Fruit fly (Drosophila melanogaster): Measurements from ENCODE around the gene CG7518.

Gene CG7518

DNA sequence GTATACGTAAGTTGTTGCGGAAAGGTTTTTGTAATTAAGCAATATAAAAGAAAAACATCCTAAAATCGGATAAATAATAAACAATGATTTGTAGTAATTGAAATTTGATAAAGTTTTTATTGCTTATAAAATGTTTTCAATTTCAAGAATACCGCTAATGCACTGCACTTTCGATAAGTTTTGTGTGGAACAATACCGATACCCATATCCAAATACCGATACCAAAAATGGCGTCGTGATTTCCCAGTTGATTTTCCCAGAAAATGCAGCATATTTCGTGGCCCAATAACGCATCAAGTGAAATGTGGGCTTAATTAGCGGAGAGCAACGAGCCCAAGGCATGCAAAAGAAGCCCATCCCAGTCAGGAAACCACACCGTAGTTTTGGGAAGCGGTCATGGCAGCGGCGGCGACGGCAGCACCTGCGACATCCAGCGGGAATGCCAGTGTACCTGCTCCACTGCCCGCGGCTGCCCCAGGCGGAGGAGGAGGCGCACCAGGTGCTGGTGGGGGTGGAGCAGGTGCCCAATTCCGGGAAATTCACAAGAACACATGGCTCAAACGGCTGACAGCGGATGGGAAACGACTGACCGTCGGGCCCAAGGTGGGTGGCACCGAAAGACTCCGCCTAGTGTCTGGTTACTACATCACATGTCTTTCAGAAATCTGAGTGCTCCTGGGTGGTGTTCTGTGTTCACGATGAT is 11.9 kb upstream of the CG7518 start, which contains the start of gene CG31342:
Gene CG31342, plus strand, starts transcription at position 214 of the 703 bp plus-strand sequence.
- TF ChIP-seq ey (GFP tag; optimal IDR thresholded peaks at IDR 0.05), result peak; percentile 13
- TF ChIP-seq Rel (GFP tag; optimal IDR thresholded peaks at IDR 0.05), result no peak
- TF ChIP-seq Rel (tag; optimal IDR thresholded peaks at IDR 0.05), result peak; percentile 20
- no peak for TF ChIP-seq tai (GFP tag; optimal IDR thresholded peaks at IDR 0.05)
- no peak for TF ChIP-seq woc (GFP tag; optimal IDR thresholded peaks at IDR 0.05)
- no peak for TF ChIP-seq Mio (GFP tag; optimal IDR thresholded peaks at IDR 0.05)
- TF ChIP-seq h (GFP tag; optimal IDR thresholded peaks at IDR 0.05), result no peak

DNA sequence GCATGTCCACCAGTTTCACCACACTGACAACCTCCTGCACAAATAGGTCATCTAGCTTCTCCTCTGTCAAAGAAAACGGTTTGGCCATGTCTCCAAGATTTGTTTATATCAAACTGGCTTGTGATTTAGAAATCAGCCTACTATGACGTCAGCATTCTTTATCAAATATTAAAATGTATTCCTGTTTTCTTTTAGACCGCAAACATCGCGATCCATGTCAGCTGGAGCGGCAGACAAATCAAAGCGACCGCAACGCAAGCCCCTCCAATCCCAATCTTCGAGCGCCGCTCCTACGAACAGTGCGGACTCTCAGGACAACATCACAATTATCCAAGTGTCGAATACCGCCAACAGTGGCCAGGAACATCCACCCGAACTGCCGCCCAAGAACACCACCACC is 9.5 kb upstream of the CG7518 start, which contains the start of gene CG14383:
Gene CG14383, minus strand, starts transcription at position 101 of the 400 bp plus-strand sequence.
- TF ChIP-seq woc (GFP tag; optimal IDR thresholded peaks at IDR 0.05), result no peak
- TF ChIP-seq CrebA (GFP tag; optimal IDR thresholded peaks at IDR 0.05; ENCODE audit: borderline replicate concordance), result no peak
- no peak for TF ChIP-seq pan (optimal IDR thresholded peaks at IDR 0.05)
- no peak for TF ChIP-seq Myc (optimal IDR thresholded peaks at IDR 0.05)
- no peak for TF ChIP-seq Mio (GFP tag; optimal IDR thresholded peaks at IDR 0.05)
- TF ChIP-seq usp (GFP tag; optimal IDR thresholded peaks at IDR 0.05), result no peak
- TF ChIP-seq Hnf4 (GFP tag; optimal IDR thresholded peaks at IDR 0.05), result no peak
- no peak for TF ChIP-seq jim (GFP tag; optimal IDR thresholded peaks at IDR 0.05)
- no peak for TF ChIP-seq fru (GFP tag; optimal IDR thresholded peaks at IDR 0.05)
- no peak for TF ChIP-seq ey (GFP tag; optimal IDR thresholded peaks at IDR 0.05)
- TF ChIP-seq rgr (GFP tag; optimal IDR thresholded peaks at IDR 0.05), result no peak

DNA sequence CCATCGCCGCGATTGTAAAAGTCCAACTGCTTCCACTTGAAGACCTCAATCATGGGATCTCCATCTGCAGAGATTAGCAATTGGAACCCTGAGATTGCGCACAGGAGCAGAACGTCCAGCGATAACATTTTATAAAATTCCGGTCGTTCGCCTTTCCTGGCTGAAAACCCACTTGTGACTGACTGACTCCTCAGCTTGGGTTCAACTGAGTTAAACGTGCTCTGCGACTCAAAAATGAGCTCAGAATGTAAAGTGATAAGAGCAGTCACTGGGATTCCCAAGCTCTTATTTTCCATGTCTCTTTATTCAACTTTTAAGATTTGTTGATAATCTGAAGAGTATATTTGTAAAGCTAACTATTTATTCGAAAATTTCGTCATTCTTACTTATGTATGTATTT is 4.9 kb upstream of the CG7518 start, which contains the start of gene yellow-f:
Gene yellow-f, minus strand, starts transcription at position 184 of the 400 bp plus-strand sequence.
- TF ChIP-seq Dfd (GFP tag; optimal IDR thresholded peaks at IDR 0.05), result no peak
- TF ChIP-seq Rel (GFP tag; optimal IDR thresholded peaks at IDR 0.05), result no peak
- peak; percentile 88 for TF ChIP-seq Rel (tag; optimal IDR thresholded peaks at IDR 0.05)
- TF ChIP-seq CrebA (GFP tag; optimal IDR thresholded peaks at IDR 0.05; ENCODE audit: borderline replicate concordance), result no peak

DNA sequence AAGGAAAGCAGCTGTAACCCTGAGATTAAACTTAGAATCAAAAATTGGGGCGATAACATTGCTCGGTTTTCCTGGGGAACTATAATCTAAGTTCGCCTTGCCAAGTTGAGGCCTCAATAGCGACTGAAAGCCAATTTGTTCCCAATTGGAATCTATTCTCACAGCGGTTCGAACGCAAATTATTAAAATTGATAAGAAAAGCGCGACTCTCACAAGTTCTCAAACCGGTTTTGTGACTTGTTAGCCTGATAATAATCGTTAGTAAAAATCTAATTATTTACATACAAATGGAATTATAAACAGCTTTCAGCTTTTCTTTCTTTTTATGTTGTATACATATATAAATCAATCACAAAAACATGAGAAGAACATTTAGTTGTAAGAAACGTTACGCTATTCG is 2.8 kb upstream of the CG7518 start, which contains the start of gene yellow-f2:
Gene yellow-f2, minus strand, starts transcription at position 101 of the 400 bp plus-strand sequence.
- TF ChIP-seq HLH106 (tag; optimal IDR thresholded peaks at IDR 0.05) (no peak), woc (GFP tag; optimal IDR thresholded peaks at IDR 0.05) (no peak), Abd-B (GFP tag; optimal IDR thresholded peaks at IDR 0.05) (no peak), CG9705 (GFP tag; optimal IDR thresholded peaks at IDR 0.05) (no peak), psq (GFP tag; optimal IDR thresholded peaks at IDR 0.05) (no peak), Vsx2 (GFP tag; optimal IDR thresholded peaks at IDR 0.05; ENCODE audit: partially characterized antibody) (no peak), br (GFP tag; optimal IDR thresholded peaks at IDR 0.05) (no peak), h (GFP tag; optimal IDR thresholded peaks at IDR 0.05) (no peak), CG32264 (GFP tag; optimal IDR thresholded peaks at IDR 0.05) (no peak), jim (GFP tag; optimal IDR thresholded peaks at IDR 0.05) (no peak), Hr83 (GFP tag; optimal IDR thresholded peaks at IDR 0.05; ENCODE audit: poor library complexity, severe bottlenecking) (no peak)

DNA sequence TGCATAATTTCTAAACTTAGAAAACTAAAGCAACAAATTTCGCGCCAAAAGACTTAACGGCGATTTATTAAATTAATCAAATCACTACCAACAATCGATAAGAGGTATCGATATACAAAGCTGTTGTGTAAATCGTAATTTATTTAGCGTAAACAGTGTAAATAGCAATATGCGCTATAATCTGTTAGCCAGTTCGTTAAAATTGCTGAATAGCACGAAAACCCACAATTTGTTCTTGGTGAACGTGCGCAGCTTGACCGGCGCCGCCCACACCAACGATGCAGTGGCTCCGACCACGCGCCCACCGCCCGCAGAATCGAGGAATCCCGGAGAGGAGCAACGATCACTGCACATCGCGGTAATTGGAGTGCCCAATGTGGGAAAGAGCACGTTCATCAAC is 2.4 kb upstream of the CG7518 start, which contains the start of gene CG7488:
Gene CG7488, plus strand, starts transcription at position 99 of the 400 bp plus-strand sequence.
- TF ChIP-seq woc (GFP tag; optimal IDR thresholded peaks at IDR 0.05) (no peak), Abd-B (GFP tag; optimal IDR thresholded peaks at IDR 0.05) (no peak), OdsH (GFP tag; optimal IDR thresholded peaks at IDR 0.05) (no peak), tai (GFP tag; optimal IDR thresholded peaks at IDR 0.05) (no peak)

DNA sequence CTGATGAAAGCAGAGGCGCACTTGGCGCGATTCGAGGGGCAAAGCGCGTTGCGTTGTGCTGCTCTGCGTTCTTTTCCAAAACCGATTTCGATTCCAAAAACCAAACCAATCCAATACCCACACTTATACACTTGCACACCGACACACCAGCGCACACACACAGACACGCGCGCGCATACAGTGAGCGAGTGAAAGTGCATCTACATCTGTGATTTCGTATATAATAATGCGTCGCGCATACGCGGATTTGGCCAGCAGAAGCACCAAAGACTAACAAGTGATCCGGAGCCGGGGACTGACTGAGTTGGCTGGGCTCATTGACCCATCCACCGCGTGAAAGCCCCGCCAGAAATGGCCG is 324 bp downstream of the CG7518 start:
- no peak for TF ChIP-seq CG32264 (GFP tag; optimal IDR thresholded peaks at IDR 0.05)
- TF ChIP-seq foxo (GFP tag; optimal IDR thresholded peaks at IDR 0.05), result no peak
- TF ChIP-seq brk (GFP tag; optimal IDR thresholded peaks at IDR 0.05), result no peak

DNA sequence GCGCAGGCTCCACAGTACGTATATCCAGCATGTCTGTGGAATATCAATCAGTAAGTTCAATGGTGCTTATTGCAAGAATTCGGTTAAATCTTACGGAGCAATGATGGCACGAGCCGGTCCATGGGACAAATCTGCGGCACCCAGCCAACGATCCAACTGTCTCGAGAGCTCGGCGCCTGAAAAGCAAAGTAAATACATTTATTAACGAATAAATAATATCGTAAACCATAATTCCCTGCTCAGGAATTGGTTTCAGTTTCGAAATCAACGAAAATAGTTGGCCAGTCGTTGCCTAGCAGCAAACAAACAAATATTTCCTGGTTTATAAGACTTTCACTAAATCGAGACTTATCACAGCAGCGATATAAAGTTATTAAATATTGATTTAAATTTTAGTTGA is 11.7 kb downstream of the CG7518 start, which contains the start of gene CG11656:
Gene CG11656, plus strand, starts transcription at position 301 of the 400 bp plus-strand sequence.
- TF ChIP-seq woc (GFP tag; optimal IDR thresholded peaks at IDR 0.05) (no peak), Rel (GFP tag; optimal IDR thresholded peaks at IDR 0.05) (no peak), Rel (tag; optimal IDR thresholded peaks at IDR 0.05) (no peak), dmrt93B (GFP tag; optimal IDR thresholded peaks at IDR 0.05) (no peak), rgr (GFP tag; optimal IDR thresholded peaks at IDR 0.05) (no peak), Jra (GFP tag; optimal IDR thresholded peaks at IDR 0.05) (no peak), Sp1 (GFP tag; optimal IDR thresholded peaks at IDR 0.05) (no peak), CG9705 (GFP tag; optimal IDR thresholded peaks at IDR 0.05) (no peak), foxo (GFP tag; optimal IDR thresholded peaks at IDR 0.05) (no peak)
